Fruit fly (Drosophila melanogaster): Measurements from ENCODE around the gene CG44198.

Gene CG44198

DNA sequence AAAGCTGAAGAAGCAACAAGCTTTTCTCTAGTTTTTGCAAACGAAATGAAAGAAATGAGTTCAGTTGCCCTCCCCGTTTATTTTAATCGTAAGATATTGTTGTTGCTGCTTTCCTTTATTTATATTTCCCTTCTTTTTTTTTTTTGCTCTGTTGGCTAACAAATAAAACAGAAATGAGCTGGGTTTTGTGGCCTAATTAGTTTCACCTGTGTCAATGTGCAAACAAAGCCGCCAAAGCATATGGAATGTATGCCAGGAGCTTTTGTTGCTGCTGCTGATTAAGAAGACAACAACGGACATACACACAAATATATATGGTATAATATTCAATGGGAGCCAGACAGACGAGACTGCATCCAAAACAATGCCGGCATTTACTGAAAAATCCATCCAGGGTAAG lies 36.8 kb downstream of the CG44198 start (continued):
- no peak for TF ChIP-seq CG31224 (GFP tag; IDR thresholded peaks at IDR 0.05)
- TF ChIP-seq Six4 (GFP tag; optimal IDR thresholded peaks at IDR 0.05) = no peak
- TF ChIP-seq nerfin-2 (GFP tag; IDR thresholded peaks at IDR 0.05; ENCODE audit: partially characterized antibody) = no peak
- no peak for TF ChIP-seq Ptx1 (GFP tag; IDR thresholded peaks at IDR 0.05)
- TF ChIP-seq D (optimal IDR thresholded peaks at IDR 0.05) = no peak
- no peak for TF ChIP-seq D (GFP tag; optimal IDR thresholded peaks at IDR 0.05)
- no peak for TF ChIP-seq jigr1 (GFP tag; IDR thresholded peaks at IDR 0.05)
- TF ChIP-seq CG1832 (GFP tag; optimal IDR thresholded peaks at IDR 0.05) = no peak
- peak in 1 of 2 experiments; percentile 16 for TF ChIP-seq bsh (GFP tag; optimal IDR thresholded peaks at IDR 0.05)
- TF ChIP-seq toy (GFP tag; IDR thresholded peaks at IDR 0.05) = no peak
- TF ChIP-seq p53 (GFP tag; optimal IDR thresholded peaks at IDR 0.05) = no peak
- TF ChIP-seq CG8765 (GFP tag; IDR thresholded peaks at IDR 0.05) = no peak
- TF ChIP-seq CG8478 (optimal IDR thresholded peaks at IDR 0.05) = no peak
- TF ChIP-seq tna (GFP tag; IDR thresholded peaks at IDR 0.05; ENCODE audit: partially characterized antibody) = no peak
- TF ChIP-seq CG3838 (GFP tag; optimal IDR thresholded peaks at IDR 0.05) = no peak

DNA sequence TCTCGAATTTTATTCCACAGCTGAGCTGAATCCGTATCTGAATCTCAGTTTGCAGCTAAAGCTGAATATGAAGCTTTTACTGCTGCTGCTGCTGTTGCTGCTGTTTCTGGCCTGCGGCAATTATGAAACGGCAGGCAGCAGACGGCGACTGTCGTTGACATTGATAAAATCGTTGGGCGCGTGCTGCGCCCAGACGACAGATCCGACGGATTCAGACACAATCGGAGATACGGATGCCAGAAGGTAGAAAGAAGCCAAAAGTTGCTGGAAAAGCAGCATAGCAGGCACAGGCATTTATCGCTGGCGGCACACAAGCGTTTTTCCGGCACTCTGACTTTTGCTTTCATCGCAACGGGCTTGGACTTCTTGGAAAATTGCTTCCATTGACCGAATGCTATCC lies 39.5 kb downstream of the CG44198 start:
- TF ChIP-seq CG2712 (tag; optimal IDR thresholded peaks at IDR 0.05) = no peak
- 0 out of 3 replicates have a peak, but pooled peaks have one; percentile 25 for TF ChIP-seq vnd (GFP tag; IDR thresholded peaks at IDR 0.05; ENCODE audit: partially characterized antibody)
- 0 out of 3 replicates have a peak, but pooled peaks have one; percentile 62 for TF ChIP-seq CG2199 (GFP tag; IDR thresholded peaks at IDR 0.05)
- no peak for TF ChIP-seq tap (tag; optimal IDR thresholded peaks at IDR 0.05)
- TF ChIP-seq grn (GFP tag; optimal IDR thresholded peaks at IDR 0.05) = peak; percentile 20
- no peak for TF ChIP-seq CG4282 (GFP tag; optimal IDR thresholded peaks at IDR 0.05)
- TF ChIP-seq sens (GFP tag) = peak; percentile 7
- no peak for TF ChIP-seq CG5245 (GFP tag; optimal IDR thresholded peaks at IDR 0.05)
- no peak for TF ChIP-seq wdn (GFP tag; IDR thresholded peaks at IDR 0.05)
- no peak for TF ChIP-seq Mad (GFP tag; optimal IDR thresholded peaks at IDR 0.05)
- TF ChIP-seq CG15696 (tag; optimal IDR thresholded peaks at IDR 0.05) = no peak
- no peak for TF ChIP-seq pita (GFP tag; optimal IDR thresholded peaks at IDR 0.05)
- TF ChIP-seq tx (GFP tag; optimal IDR thresholded peaks at IDR 0.05) = no peak
- no peak for TF ChIP-seq CG2120 (GFP tag; optimal IDR thresholded peaks at IDR 0.05)
- TF ChIP-seq CG33213 (GFP tag; optimal IDR thresholded peaks at IDR 0.05) = no peak
- no peak for TF ChIP-seq sug (tag; optimal IDR thresholded peaks at IDR 0.05)
- no peak for TF ChIP-seq CG16813 (GFP tag; IDR thresholded peaks at IDR 0.05; ENCODE audit: partially characterized antibody)
- no peak for TF ChIP-seq Hr39 (optimal IDR thresholded peaks at IDR 0.05)
- no peak for TF ChIP-seq CG10274 (GFP tag; optimal IDR thresholded peaks at IDR 0.05)
- TF ChIP-seq CG33557 (GFP tag; optimal IDR thresholded peaks at IDR 0.05) = no peak
- TF ChIP-seq slou (GFP tag; optimal IDR thresholded peaks at IDR 0.05) = no peak
- no peak for TF ChIP-seq B-H2 (GFP tag; optimal IDR thresholded peaks at IDR 0.05)
- TF ChIP-seq sim (GFP tag; IDR thresholded peaks at IDR 0.05) = no peak
- no peak for TF ChIP-seq CG10267 (tag; optimal IDR thresholded peaks at IDR 0.05)
- no peak for TF ChIP-seq CG31441 (GFP tag; IDR thresholded peaks at IDR 0.05)
- TF ChIP-seq nau (GFP tag; optimal IDR thresholded peaks at IDR 0.05) = no peak
- peak; percentile 70 for TF ChIP-seq Blimp-1 (GFP tag; optimal IDR thresholded peaks at IDR 0.05)
- TF ChIP-seq Mes4 (GFP tag; optimal IDR thresholded peaks at IDR 0.05) = no peak
- no peak for TF ChIP-seq ttk (GFP tag; IDR thresholded peaks at IDR 0.05)
- 0 out of 3 replicates have a peak, but pooled peaks have one; percentile 37 for TF ChIP-seq dysf (GFP tag; IDR thresholded peaks at IDR 0.05)
- TF ChIP-seq CG16779 (GFP tag; IDR thresholded peaks at IDR 0.05) = no peak
- no peak for TF ChIP-seq Ets97D (GFP tag; optimal IDR thresholded peaks at IDR 0.05)
- no peak for TF ChIP-seq CG4360 (GFP tag; IDR thresholded peaks at IDR 0.05)
- TF ChIP-seq Max (GFP tag; optimal IDR thresholded peaks at IDR 0.05) = no peak
- no peak for TF ChIP-seq jumu (GFP tag; optimal IDR thresholded peaks at IDR 0.05)
- TF ChIP-seq Med (GFP tag) = peak; percentile 55
- TF ChIP-seq vvl (GFP tag; IDR thresholded peaks at IDR 0.05) = no peak
- TF ChIP-seq pros (GFP tag; optimal IDR thresholded peaks at IDR 0.05) = no peak
